Worm (Caenorhabditis elegans) whole organism, L1 larva: ENCODE results near the gene Y48A6B.9.

ENCODE experiments used
- egl-27 ChIP-seq, 2 experiments: fragments of 150-350 bp in 1 of 2; sonication (generic microtip); optimal IDR thresholded peaks; 3 replicates each; lab custom pipeline; 2017 to 2018; ENCODE audit warnings: missing biosample characterization in 2 of 2, missing genetic modification characterization in 2 of 2, missing genetic modification reagents in 2 of 2
- jun-1 ChIP-seq: fragments of 150-350 bp; optimal IDR thresholded peaks from 2 replicates; lab custom pipeline; 2014; ENCODE audit warnings: missing biosample characterization, missing genetic modification reagents, missing genetic modification characterization
- lin-35 ChIP-seq, 2 experiments: fragments of 150-350 bp; optimal IDR thresholded peaks; 2 replicates each; lab custom pipeline; 2014; ENCODE audit warnings: missing biosample characterization in 2 of 2, missing genetic modification characterization in 2 of 2, missing genetic modification reagents in 2 of 2
- lin-39 ChIP-seq: fragments of 150-350 bp; optimal IDR thresholded peaks from 2 replicates; lab custom pipeline; 2014; ENCODE audit warnings: missing biosample characterization, missing genetic modification reagents, missing genetic modification characterization
- lsy-2 ChIP-seq, 2 experiments: fragments of 150-350 bp; optimal IDR thresholded peaks; 2 replicates each; lab custom pipeline; 2014; ENCODE audit warnings: missing biosample characterization in 2 of 2, missing genetic modification characterization in 2 of 2
- mep-1 ChIP-seq: fragments of 150-350 bp; optimal IDR thresholded peaks from 2 replicates; lab custom pipeline; 2014; ENCODE audit warnings: missing biosample characterization, missing genetic modification characterization
- nhr-11 ChIP-seq: fragments of 150-350 bp; optimal IDR thresholded peaks from 2 replicates; lab custom pipeline; 2014; ENCODE audit warnings: missing biosample characterization, missing genetic modification characterization
- nhr-28 ChIP-seq: fragments of 150-350 bp; optimal IDR thresholded peaks from 2 replicates; lab custom pipeline; 2014; ENCODE audit warnings: missing biosample characterization, missing genetic modification characterization
- pag-3 ChIP-seq: sonication (generic microtip); optimal IDR thresholded peaks from 2 replicates; lab custom pipeline; 2017; ENCODE audit warnings: missing genetic modification characterization, mild to moderate bottlenecking, missing compliant biosample characterization, antibody characterized with exemption, borderline replicate concordance; ENCODE audit not compliant: insufficient read depth
- unc-62 ChIP-seq: fragments of 150-350 bp; optimal IDR thresholded peaks from 2 replicates; lab custom pipeline; 2014; ENCODE audit warnings: missing biosample characterization, missing genetic modification reagents, missing genetic modification characterization
- zag-1 ChIP-seq: fragments of 150-350 bp; optimal IDR thresholded peaks from 2 replicates; lab custom pipeline; 2014; ENCODE audit warnings: missing biosample characterization, missing genetic modification characterization

- TF ChIP-seq unc-62 (GFP tag; lab: Kevin White, UChicago) (no peak), jun-1 (tag; lab: Kevin White, UChicago) (no peak), lsy-2 (tag; optimal IDR thresholded peaks at IDR 0.05; lab: Kevin White, UChicago) (no peak), nhr-28 (tag; lab: Kevin White, UChicago) (no peak), zag-1 (tag; lab: Kevin White, UChicago) (no peak), lin-39 (no peak), mep-1 (no peak), egl-27 (tag; optimal IDR thresholded peaks at IDR 0.05; lab: Kevin White, UChicago) (no peak), nhr-11 (no peak), pag-3 (no peak), lin-35 (GFP tag; optimal IDR thresholded peaks at IDR 0.05; lab: Kevin White, UChicago) (no peak)
These were observed 10.7 kb upstream of the Y48A6B.9 start for ce11 chrIII:11022278-11022677.
